ENCODE assay signal across 1 fruit fly cellular context in the genomic region with DNA sequence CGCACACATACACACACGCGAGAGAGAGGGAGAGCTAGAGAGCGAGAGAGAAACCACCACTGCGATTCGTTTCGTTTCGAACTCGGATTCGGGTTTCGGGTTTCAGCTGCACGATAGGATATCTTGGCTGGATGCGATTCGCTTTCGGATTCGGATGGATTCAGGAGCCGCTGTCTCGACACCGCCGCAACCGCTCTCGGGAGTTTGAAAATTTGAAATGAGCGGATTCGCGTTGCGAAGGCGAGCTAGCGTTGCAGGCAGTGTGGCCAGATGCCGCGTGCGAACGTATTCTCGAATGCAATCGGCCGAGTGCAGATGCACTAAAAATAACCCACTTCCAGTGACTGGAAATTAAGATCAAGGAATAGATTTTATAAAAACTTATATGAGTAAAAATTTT.
TF ChIP-seq lines count a peak whose summit lies in the region.

A gene (minus strand): TSS at position 263 of the 400 bp plus-strand sequence.

TF ChIP-seq in whole organism, embryonic, 481 proteins besides CTCF, POLR2A, EP300 and RAD21 (continued from another document and continues in another):
- 0 out of 2 replicates have a peak, but pooled peaks have one; percentile 7 for TF ChIP-seq HLH3B (GFP tag; IDR thresholded peaks at IDR 0.05; lab: Robert Waterston, UW)
- no peak for TF ChIP-seq Antp (GFP tag; optimal IDR thresholded peaks at IDR 0.05; lab: Kevin White, UChicago)
- TF ChIP-seq Max (GFP tag; optimal IDR thresholded peaks at IDR 0.05; lab: Kevin White, UChicago): no peak
- TF ChIP-seq B-H2 (GFP tag; optimal IDR thresholded peaks at IDR 0.05; lab: Kevin White, UChicago): no peak
- no peak for TF ChIP-seq CG2875 (GFP tag; optimal IDR thresholded peaks at IDR 0.05; lab: Kevin White, UChicago)
- TF ChIP-seq Tbp (GFP tag; optimal IDR thresholded peaks at IDR 0.05; lab: Kevin White, UChicago): no peak
- TF ChIP-seq CG4617 (GFP tag; optimal IDR thresholded peaks at IDR 0.05; lab: Kevin White, UChicago; ENCODE audit: borderline replicate concordance): no peak
- TF ChIP-seq jing (GFP tag; optimal IDR thresholded peaks at IDR 0.05; lab: Kevin White, UChicago): no peak
- TF ChIP-seq CG10431 (GFP tag; optimal IDR thresholded peaks at IDR 0.05; lab: Kevin White, UChicago): peak; percentile 41
- peak in 1 of 2 experiments; percentile 5 for TF ChIP-seq chif (GFP tag; optimal IDR thresholded peaks at IDR 0.05; lab: Kevin White, UChicago)
- peak; percentile 52 for TF ChIP-seq CG8290 (GFP tag; optimal IDR thresholded peaks at IDR 0.05; lab: Kevin White, UChicago)
- peak; percentile 71 to 78 for TF ChIP-seq CG8290 (tag; optimal IDR thresholded peaks at IDR 0.05; lab: Kevin White, UChicago)
- TF ChIP-seq Blimp-1 (GFP tag; optimal IDR thresholded peaks at IDR 0.05; lab: Kevin White, UChicago): peak; percentile 33
- TF ChIP-seq sim (GFP tag; IDR thresholded peaks at IDR 0.05; lab: Robert Waterston, UW): 0 out of 2 replicates have a peak, but pooled peaks have one; percentile 30
- TF ChIP-seq Mad (GFP tag; optimal IDR thresholded peaks at IDR 0.05; lab: Kevin White, UChicago): no peak
- TF ChIP-seq CG2889 (GFP tag; IDR thresholded peaks at IDR 0.05; lab: Robert Waterston, UW): no peak
- TF ChIP-seq CG3407 (GFP tag; optimal IDR thresholded peaks at IDR 0.05; lab: Kevin White, UChicago): no peak
- no peak for TF ChIP-seq CG9932 (GFP tag; IDR thresholded peaks at IDR 0.05; lab: Robert Waterston, UW)
- TF ChIP-seq zf30C (GFP tag; optimal IDR thresholded peaks at IDR 0.05; lab: Kevin White, UChicago): peak; percentile 67
- TF ChIP-seq CG13894 (tag; optimal IDR thresholded peaks at IDR 0.05; lab: Kevin White, UChicago): peak; percentile 19
- TF ChIP-seq rib (GFP tag; IDR thresholded peaks at IDR 0.05; lab: Robert Waterston, UW): no peak
- TF ChIP-seq tgo (GFP tag; IDR thresholded peaks at IDR 0.05; lab: Robert Waterston, UW): no peak
- TF ChIP-seq CG15011 (GFP tag; optimal IDR thresholded peaks at IDR 0.05; lab: Kevin White, UChicago): no peak
- TF ChIP-seq gsb (GFP tag; IDR thresholded peaks at IDR 0.05; lab: Robert Waterston, UW): no peak
- peak; percentile 74 for TF ChIP-seq MESR4 (GFP tag; optimal IDR thresholded peaks at IDR 0.05; lab: Kevin White, UChicago)
- no peak for TF ChIP-seq dmrt99B (tag; optimal IDR thresholded peaks at IDR 0.05; lab: Kevin White, UChicago)
- peak; percentile 45; the same call in 1 of the 2 replicates for TF ChIP-seq MBD-R2 (GFP tag; IDR thresholded peaks at IDR 0.05; lab: Robert Waterston, UW)
- no peak for TF ChIP-seq Atf3 (GFP tag; optimal IDR thresholded peaks at IDR 0.05; lab: Kevin White, UChicago)
- no peak for TF ChIP-seq mam (GFP tag; optimal IDR thresholded peaks at IDR 0.05; lab: Kevin White, UChicago)
- TF ChIP-seq CG11723 (GFP tag; optimal IDR thresholded peaks at IDR 0.05; lab: Kevin White, UChicago): peak; percentile 34
- TF ChIP-seq chn (GFP tag; optimal IDR thresholded peaks at IDR 0.05; lab: Kevin White, UChicago): peak; percentile 9
- TF ChIP-seq CG13775 (GFP tag; optimal IDR thresholded peaks at IDR 0.05; lab: Kevin White, UChicago): no peak
- no peak for TF ChIP-seq CG10274 (GFP tag; optimal IDR thresholded peaks at IDR 0.05; lab: Kevin White, UChicago)
- TF ChIP-seq Hr3 (GFP tag; optimal IDR thresholded peaks at IDR 0.05; lab: Kevin White, UChicago): no peak
- TF ChIP-seq CG12071 (GFP tag; optimal IDR thresholded peaks at IDR 0.05; lab: Kevin White, UChicago): peak; percentile 26
- peak; percentile 45 for TF ChIP-seq nerfin-1 (tag; optimal IDR thresholded peaks at IDR 0.05; lab: Kevin White, UChicago)
- TF ChIP-seq CG9609 (GFP tag; optimal IDR thresholded peaks at IDR 0.05; lab: Kevin White, UChicago): no peak
- TF ChIP-seq run (tag; optimal IDR thresholded peaks at IDR 0.05; lab: Kevin White, UChicago): peak; percentile 12
- TF ChIP-seq ab (GFP tag; optimal IDR thresholded peaks at IDR 0.05; lab: Kevin White, UChicago): no peak
- TF ChIP-seq cwo (GFP tag; optimal IDR thresholded peaks at IDR 0.05; lab: Kevin White, UChicago): no peak
- peak; percentile 54; the same call in 1 of the 2 replicates for TF ChIP-seq stc (GFP tag; IDR thresholded peaks at IDR 0.05; lab: Robert Waterston, UW)
- no peak for TF ChIP-seq CG10147 (GFP tag; optimal IDR thresholded peaks at IDR 0.05; lab: Kevin White, UChicago)
- TF ChIP-seq Gug (GFP tag; IDR thresholded peaks at IDR 0.05; lab: Robert Waterston, UW): no peak
- TF ChIP-seq CkIIα-i1 (GFP tag; IDR thresholded peaks at IDR 0.05; lab: Robert Waterston, UW): no peak
- no peak for TF ChIP-seq crol (GFP tag; IDR thresholded peaks at IDR 0.05; lab: Robert Waterston, UW)
- TF ChIP-seq gcm2 (GFP tag; optimal IDR thresholded peaks at IDR 0.05; lab: Kevin White, UChicago): no peak
- no peak for TF ChIP-seq CG3847 (GFP tag; IDR thresholded peaks at IDR 0.05; lab: Robert Waterston, UW)
- TF ChIP-seq D19A (tag; optimal IDR thresholded peaks at IDR 0.05; lab: Kevin White, UChicago): no peak
- peak; percentile 41 for TF ChIP-seq CG10979 (tag; optimal IDR thresholded peaks at IDR 0.05; lab: Kevin White, UChicago)
- no peak for TF ChIP-seq zen2 (GFP tag; IDR thresholded peaks at IDR 0.05; lab: Robert Waterston, UW; ENCODE audit: partially characterized antibody)
- no peak for TF ChIP-seq Hsf (GFP tag; optimal IDR thresholded peaks at IDR 0.05; lab: Kevin White, UChicago)
- no peak for TF ChIP-seq cad (GFP tag; optimal IDR thresholded peaks at IDR 0.05; lab: Kevin White, UChicago)
- TF ChIP-seq CG8478 (optimal IDR thresholded peaks at IDR 0.05; lab: Kevin White, UChicago): no peak
- TF ChIP-seq ci (GFP tag; IDR thresholded peaks at IDR 0.05; lab: Robert Waterston, UW): peak; percentile 74; the same call in 2 of the 3 replicates
- TF ChIP-seq CG3838 (GFP tag; optimal IDR thresholded peaks at IDR 0.05; lab: Kevin White, UChicago): no peak
- TF ChIP-seq CG10267 (tag; optimal IDR thresholded peaks at IDR 0.05; lab: Kevin White, UChicago): peak; percentile 50
- no peak for TF ChIP-seq Chrac-16 (GFP tag; optimal IDR thresholded peaks at IDR 0.05; lab: Kevin White, UChicago)
- TF ChIP-seq pb (GFP tag; optimal IDR thresholded peaks at IDR 0.05; lab: Kevin White, UChicago): no peak
- no peak for TF ChIP-seq CG10209 (GFP tag; optimal IDR thresholded peaks at IDR 0.05; lab: Kevin White, UChicago)
- peak in 1 of 2 experiments; percentile 21 for TF ChIP-seq tll (GFP tag; optimal IDR thresholded peaks at IDR 0.05; lab: Kevin White, UChicago)
- no peak for TF ChIP-seq en (GFP tag; optimal IDR thresholded peaks at IDR 0.05; lab: Kevin White, UChicago)
- TF ChIP-seq Nf-YC (tag; optimal IDR thresholded peaks at IDR 0.05; lab: Kevin White, UChicago): peak; percentile 58
- no peak for TF ChIP-seq Sry-β (GFP tag; optimal IDR thresholded peaks at IDR 0.05; lab: Kevin White, UChicago)
- TF ChIP-seq Myb (GFP tag; optimal IDR thresholded peaks at IDR 0.05; lab: Kevin White, UChicago): peak; percentile 54
- TF ChIP-seq cato (GFP tag; optimal IDR thresholded peaks at IDR 0.05; lab: Kevin White, UChicago; ENCODE audit: borderline replicate concordance): no peak
- TF ChIP-seq ro (GFP tag; IDR thresholded peaks at IDR 0.05; lab: Robert Waterston, UW): no peak
- TF ChIP-seq Dfd (GFP tag; optimal IDR thresholded peaks at IDR 0.05; lab: Kevin White, UChicago): no peak
- no peak for TF ChIP-seq CG8359 (GFP tag; optimal IDR thresholded peaks at IDR 0.05; lab: Kevin White, UChicago; ENCODE audit: borderline replicate concordance)
- TF ChIP-seq Hr39 (optimal IDR thresholded peaks at IDR 0.05; lab: Kevin White, UChicago): no peak
- TF ChIP-seq ERR (GFP tag; optimal IDR thresholded peaks at IDR 0.05; lab: Kevin White, UChicago): no peak
- TF ChIP-seq CG8944 (GFP tag; optimal IDR thresholded peaks at IDR 0.05; lab: Kevin White, UChicago): no peak
- TF ChIP-seq CG7556 (GFP tag; optimal IDR thresholded peaks at IDR 0.05; lab: Kevin White, UChicago): no peak
- no peak for TF ChIP-seq bowl (GFP tag; IDR thresholded peaks at IDR 0.05; lab: Robert Waterston, UW)
- TF ChIP-seq Dek (tag; optimal IDR thresholded peaks at IDR 0.05; lab: Kevin White, UChicago): no peak
- TF ChIP-seq pita (GFP tag; optimal IDR thresholded peaks at IDR 0.05; lab: Kevin White, UChicago): no peak
- TF ChIP-seq fru (optimal IDR thresholded peaks at IDR 0.05; lab: Kevin White, UChicago): no peak
- no peak for TF ChIP-seq CG14441 (GFP tag; IDR thresholded peaks at IDR 0.05; lab: Robert Waterston, UW)
- peak; percentile 0 for TF ChIP-seq CG1233 (GFP tag; optimal IDR thresholded peaks at IDR 0.05; lab: Kevin White, UChicago)
- TF ChIP-seq CG12769 (tag; optimal IDR thresholded peaks at IDR 0.05; lab: Kevin White, UChicago): no peak
- no peak for TF ChIP-seq mirr (GFP tag; optimal IDR thresholded peaks at IDR 0.05; lab: Kevin White, UChicago)
- peak; percentile 37 for TF ChIP-seq gcm (GFP tag; optimal IDR thresholded peaks at IDR 0.05; lab: Kevin White, UChicago)
- peak; percentile 43 for TF ChIP-seq PHDP (tag; optimal IDR thresholded peaks at IDR 0.05; lab: Kevin White, UChicago)
- no peak for TF ChIP-seq dimm (GFP tag; IDR thresholded peaks at IDR 0.05; lab: Robert Waterston, UW)
- TF ChIP-seq Camta (GFP tag; optimal IDR thresholded peaks at IDR 0.05; lab: Kevin White, UChicago): no peak
- no peak for TF ChIP-seq CG6272 (GFP tag; IDR thresholded peaks at IDR 0.05; lab: Robert Waterston, UW)
- no peak for TF ChIP-seq vfl (GFP tag; optimal IDR thresholded peaks at IDR 0.05; lab: Kevin White, UChicago)
- TF ChIP-seq Pdp1 (GFP tag; optimal IDR thresholded peaks at IDR 0.05; lab: Kevin White, UChicago): peak in 1 of 2 experiments; percentile 35
- TF ChIP-seq exex (tag; optimal IDR thresholded peaks at IDR 0.05; lab: Kevin White, UChicago): no peak
- no peak for TF ChIP-seq TFAM (GFP tag; optimal IDR thresholded peaks at IDR 0.05; lab: Kevin White, UChicago)
- no peak for TF ChIP-seq Nf-YA (GFP tag; IDR thresholded peaks at IDR 0.05; lab: Robert Waterston, UW)
- 0 out of 2 replicates have a peak, but pooled peaks have one; percentile 46 for TF ChIP-seq sna (GFP tag; IDR thresholded peaks at IDR 0.05; lab: Robert Waterston, UW; ENCODE audit: partially characterized antibody)
- no peak for TF ChIP-seq CG1529 (GFP tag; optimal IDR thresholded peaks at IDR 0.05; lab: Kevin White, UChicago)
- no peak for TF ChIP-seq CG11456 (GFP tag; IDR thresholded peaks at IDR 0.05; lab: Robert Waterston, UW)
- TF ChIP-seq sisA (GFP tag; IDR thresholded peaks at IDR 0.05; lab: Robert Waterston, UW): no peak
- no peak for TF ChIP-seq Optix (GFP tag; IDR thresholded peaks at IDR 0.05; lab: Robert Waterston, UW)
- no peak for TF ChIP-seq slbo (GFP tag; IDR thresholded peaks at IDR 0.05; lab: Robert Waterston, UW)
- no peak for TF ChIP-seq CG7357 (GFP tag; IDR thresholded peaks at IDR 0.05; lab: Robert Waterston, UW)
- TF ChIP-seq CG3995 (GFP tag; optimal IDR thresholded peaks at IDR 0.05; lab: Kevin White, UChicago): peak; percentile 84
- TF ChIP-seq CG13287 (GFP tag; IDR thresholded peaks at IDR 0.05; lab: Robert Waterston, UW; ENCODE audit: partially characterized antibody): peak; percentile 30; the same call in 1 of the 2 replicates
- no peak for TF ChIP-seq CG12104 (GFP tag; optimal IDR thresholded peaks at IDR 0.05; lab: Kevin White, UChicago)
- peak; percentile 15 for TF ChIP-seq CG9727 (GFP tag; optimal IDR thresholded peaks at IDR 0.05; lab: Kevin White, UChicago)
- no peak for TF ChIP-seq sima (GFP tag; optimal IDR thresholded peaks at IDR 0.05; lab: Kevin White, UChicago)
- no peak for TF ChIP-seq maf-S (GFP tag; optimal IDR thresholded peaks at IDR 0.05; lab: Kevin White, UChicago)
- no peak for TF ChIP-seq Adf1 (GFP tag; IDR thresholded peaks at IDR 0.05; lab: Robert Waterston, UW)
- TF ChIP-seq Xrp1 (GFP tag; IDR thresholded peaks at IDR 0.05; lab: Robert Waterston, UW): no peak; the same call in 1 of the 2 replicates
- TF ChIP-seq CG7745 (tag; optimal IDR thresholded peaks at IDR 0.05; lab: Kevin White, UChicago): peak; percentile 29
- peak; percentile 44; the same call in 1 of the 2 replicates for TF ChIP-seq CG32767 (GFP tag; IDR thresholded peaks at IDR 0.05; lab: Robert Waterston, UW)
- TF ChIP-seq CG2712 (tag; optimal IDR thresholded peaks at IDR 0.05; lab: Kevin White, UChicago): peak; percentile 65
- peak; percentile 22; the same call in 1 of the 2 replicates for TF ChIP-seq Rfx (GFP tag; IDR thresholded peaks at IDR 0.05; lab: Robert Waterston, UW)
- no peak for TF ChIP-seq tin (GFP tag; optimal IDR thresholded peaks at IDR 0.05; lab: Kevin White, UChicago)
- no peak for TF ChIP-seq NC2α (GFP tag; optimal IDR thresholded peaks at IDR 0.05; lab: Kevin White, UChicago)
- no peak for TF ChIP-seq eyg (GFP tag; optimal IDR thresholded peaks at IDR 0.05; lab: Kevin White, UChicago)
- TF ChIP-seq Dref (GFP tag; IDR thresholded peaks at IDR 0.05; lab: Robert Waterston, UW): peak; percentile 19; the same call in 1 of the 2 replicates
- TF ChIP-seq fd3F (GFP tag; optimal IDR thresholded peaks at IDR 0.05; lab: Kevin White, UChicago): no peak
- no peak for TF ChIP-seq CG1024 (GFP tag; IDR thresholded peaks at IDR 0.05; lab: Robert Waterston, UW)
- TF ChIP-seq gfzf (GFP tag; optimal IDR thresholded peaks at IDR 0.05; lab: Kevin White, UChicago): peak; percentile 94
- TF ChIP-seq fd102C (GFP tag; optimal IDR thresholded peaks at IDR 0.05; lab: Kevin White, UChicago): peak; percentile 25
- peak; percentile 49 for TF ChIP-seq ewg (GFP tag; optimal IDR thresholded peaks at IDR 0.05; lab: Kevin White, UChicago)
- peak; percentile 40 for TF ChIP-seq lbe (GFP tag; optimal IDR thresholded peaks at IDR 0.05; lab: Kevin White, UChicago)
- peak; percentile 33; the same call in 1 of the 3 replicates for TF ChIP-seq Dbx (GFP tag; IDR thresholded peaks at IDR 0.05; lab: Robert Waterston, UW)
- peak; percentile 46; the same call in 1 of the 3 replicates for TF ChIP-seq row (GFP tag; IDR thresholded peaks at IDR 0.05; lab: Robert Waterston, UW)
- peak; percentile 60 for TF ChIP-seq CG6854 (GFP tag; optimal IDR thresholded peaks at IDR 0.05; lab: Kevin White, UChicago)
- peak; percentile 0 for TF ChIP-seq CG2120 (GFP tag; optimal IDR thresholded peaks at IDR 0.05; lab: Kevin White, UChicago)
- TF ChIP-seq luna (GFP tag; optimal IDR thresholded peaks at IDR 0.05; lab: Kevin White, UChicago): no peak
- no peak for TF ChIP-seq Neu2 (GFP tag; optimal IDR thresholded peaks at IDR 0.05; lab: Kevin White, UChicago; ENCODE audit: borderline replicate concordance)
- peak; percentile 81 for TF ChIP-seq CG17829 (tag; optimal IDR thresholded peaks at IDR 0.05; lab: Kevin White, UChicago)
- TF ChIP-seq pho (GFP tag; optimal IDR thresholded peaks at IDR 0.05; lab: Kevin White, UChicago): no peak
- TF ChIP-seq CG14860 (GFP tag; IDR thresholded peaks at IDR 0.05; lab: Robert Waterston, UW; ENCODE audit: partially characterized antibody): no peak
